Worm (Caenorhabditis elegans) whole organism, L4 larva: Measurements from ENCODE around the gene F08F8.6.
A peak's percentile ranks its signal among the peaks of the same experiment; 100 is the strongest.

Experiments
- F10B5.3 ChIP-seq: sonication (generic microtip); optimal IDR thresholded peaks from 2 replicates; lab custom pipeline; 2016; ENCODE audit warnings: mild to moderate bottlenecking, missing genetic modification characterization, missing compliant biosample characterization
- F44E2.7 ChIP-seq: fragments of 200-800 bp; sonication (Bioruptor generic); IDR thresholded peaks from 2 replicates; pipeline ENCODE4 v2.1.2; 2022; ENCODE audit warnings: missing genetic modification characterization, missing compliant biosample characterization
- R02D3.7 ChIP-seq: fragments of 150-350 bp; sonication (generic microtip); optimal IDR thresholded peaks from 3 replicates; lab custom pipeline; 2014; ENCODE audit warnings: missing biosample characterization, missing genetic modification characterization
- T20F7.1 ChIP-seq: fragments of 200-800 bp; sonication (Bioruptor generic); optimal IDR thresholded peaks from 2 replicates; lab custom pipeline; 2018; ENCODE audit warnings: mild to moderate bottlenecking, missing genetic modification characterization, missing compliant biosample characterization
- T26A8.4 ChIP-seq: fragments of 200-800 bp; sonication (Bioruptor generic); IDR thresholded peaks from 2 replicates; pipeline ENCODE4 v1.3.6; 2022; ENCODE audit warnings: missing genetic modification characterization, missing compliant biosample characterization
- Y48G9A.11 ChIP-seq: fragments of 200-800 bp; sonication (Bioruptor generic); IDR thresholded peaks from 2 replicates; pipeline ENCODE4 v1.3.6; 2022; ENCODE audit warnings: missing genetic modification reagents, missing genetic modification characterization, missing compliant biosample characterization
- Y75B8A.6 ChIP-seq: fragments of 200-800 bp; sonication (Bioruptor generic); IDR thresholded peaks from 2 replicates; pipeline ENCODE4 v1.3.6; 2022; ENCODE audit warnings: missing genetic modification reagents, missing genetic modification characterization, missing compliant biosample characterization
- ZK337.2 ChIP-seq: fragments of 200-800 bp; sonication (Bioruptor generic); IDR thresholded peaks from 2 replicates; pipeline ENCODE4 v1.3.6; 2022; ENCODE audit warnings: missing genetic modification reagents, missing genetic modification characterization, missing compliant biosample characterization
- ZK546.5 ChIP-seq, 2 experiments: sonication (generic microtip); optimal IDR thresholded peaks; 2 replicates each; lab custom pipeline; 2017; ENCODE audit warnings: missing biosample characterization in 2 of 2, missing genetic modification characterization in 2 of 2
- aha-1 ChIP-seq: fragments of 150-350 bp; peaks from one replicate; lab custom pipeline; 2014; ENCODE audit warnings: missing biosample characterization, missing genetic modification characterization
- ama-1 ChIP-seq: fragments of 150-350 bp; optimal IDR thresholded peaks from 2 replicates; lab custom pipeline; 2014; ENCODE audit warnings: inconsistent platforms, mixed read lengths
- arid-1 ChIP-seq: fragments of 200-800 bp; sonication (Bioruptor generic); conservative IDR thresholded peaks from 2 replicates; pipeline ENCODE4 v1.3.6; 2022; ENCODE audit warnings: missing genetic modification reagents, missing genetic modification characterization, missing compliant biosample characterization
- attf-4 ChIP-seq: sonication (generic microtip); optimal IDR thresholded peaks from 3 replicates; lab custom pipeline; 2017; ENCODE audit warnings: missing biosample characterization, missing genetic modification characterization
- ceh-44 ChIP-seq: fragments of 200-800 bp; sonication (Bioruptor generic); IDR thresholded peaks from 2 replicates; pipeline ENCODE4 v1.3.6; 2022; ENCODE audit warnings: missing genetic modification reagents, missing genetic modification characterization, missing compliant biosample characterization
- ceh-82 ChIP-seq: sonication (generic microtip); optimal IDR thresholded peaks from 2 replicates; lab custom pipeline; 2017; ENCODE audit warnings: missing biosample characterization, missing genetic modification characterization
- daf-16 ChIP-seq, 3 experiments: sonication (generic microtip); optimal IDR thresholded peaks; 2 replicates each; lab custom pipeline; 2016 to 2017; ENCODE audit warnings: missing genetic modification characterization in 3 of 3, missing genetic modification reagents in 3 of 3, mild to moderate bottlenecking in 2 of 3, missing compliant biosample characterization in 2 of 3, missing biosample characterization in 1 of 3, moderate library complexity in 1 of 3
- dpl-1 ChIP-seq: fragments of 150-350 bp; optimal IDR thresholded peaks from 2 replicates; lab custom pipeline; 2014; ENCODE audit warnings: missing biosample characterization, missing genetic modification reagents, missing genetic modification characterization
- duxl-1 ChIP-seq: sonication (generic microtip); optimal IDR thresholded peaks from 2 replicates; lab custom pipeline; 2016; ENCODE audit warnings: mild to moderate bottlenecking, missing genetic modification characterization, moderate library complexity, missing compliant biosample characterization; ENCODE audit not compliant: poor library complexity
- egl-27 ChIP-seq: sonication (generic microtip); optimal IDR thresholded peaks from 3 replicates; lab custom pipeline; 2017; ENCODE audit warnings: missing biosample characterization, missing genetic modification reagents, missing genetic modification characterization
- egl-43 ChIP-seq: fragments of 200-800 bp; sonication (Bioruptor generic); IDR thresholded peaks from 2 replicates; pipeline ENCODE4 v1.3.6; 2022; ENCODE audit warnings: missing genetic modification reagents, missing genetic modification characterization, missing compliant biosample characterization
- gei-8 ChIP-seq: fragments of 200-800 bp; sonication (Bioruptor generic); optimal IDR thresholded peaks from 2 replicates; lab custom pipeline; 2018; ENCODE audit warnings: mild to moderate bottlenecking, missing genetic modification characterization, missing compliant biosample characterization
- hlh-11 ChIP-seq: fragments of 200-800 bp; sonication (Bioruptor generic); optimal IDR thresholded peaks from 2 replicates; lab custom pipeline; 2018; ENCODE audit warnings: mild to moderate bottlenecking, missing genetic modification characterization, missing compliant biosample characterization
- hlh-30 ChIP-seq: sonication (generic microtip); optimal IDR thresholded peaks from 2 replicates; lab custom pipeline; 2017; ENCODE audit warnings: antibody characterized with exemption, mild to moderate bottlenecking, missing genetic modification characterization, missing compliant biosample characterization; ENCODE audit not compliant: insufficient read depth
- hmg-1.1 ChIP-seq: fragments of 200-800 bp; sonication (Bioruptor generic); IDR thresholded peaks from 2 replicates; pipeline ENCODE4 v1.3.6; 2022; ENCODE audit warnings: missing genetic modification reagents, missing genetic modification characterization, missing compliant biosample characterization
- lin-1 ChIP-seq: fragments of 200-800 bp; sonication (Bioruptor generic); IDR thresholded peaks from 2 replicates; pipeline ENCODE4 v1.3.6; 2022; ENCODE audit warnings: missing genetic modification reagents, missing genetic modification characterization, missing compliant biosample characterization
- lin-38 ChIP-seq: fragments of 200-800 bp; sonication (Bioruptor generic); IDR thresholded peaks from 2 replicates; pipeline ENCODE4 v1.3.6; 2022; ENCODE audit warnings: missing genetic modification reagents, missing genetic modification characterization, missing compliant biosample characterization
- lsy-2 ChIP-seq, 2 experiments: fragments of 150-350 bp in 1 of 2; sonication (generic microtip) in 1 of 2; optimal IDR thresholded peaks; 2 replicates each; lab custom pipeline; 2014 to 2017; ENCODE audit warnings: missing biosample characterization in 2 of 2, missing genetic modification characterization in 2 of 2
- mdl-1 ChIP-seq, 2 experiments: fragments of 150-350 bp in 1 of 2; sonication (generic microtip) in 1 of 2; optimal IDR thresholded peaks; 2 replicates each; lab custom pipeline; 2014 to 2017; ENCODE audit warnings: missing biosample characterization in 2 of 2, missing genetic modification characterization in 2 of 2
- mdt-29 ChIP-seq: fragments of 200-800 bp; sonication (Bioruptor generic); IDR thresholded peaks from 2 replicates; pipeline ENCODE4 v1.3.6; 2022; ENCODE audit warnings: missing genetic modification reagents, missing genetic modification characterization, missing compliant biosample characterization
- mep-1 ChIP-seq: fragments of 150-350 bp; sonication (generic microtip); optimal IDR thresholded peaks from 3 replicates; lab custom pipeline; 2014; ENCODE audit warnings: missing biosample characterization, missing genetic modification characterization
- nhr-102 ChIP-seq: sonication (generic microtip); optimal IDR thresholded peaks from 2 replicates; lab custom pipeline; 2016; ENCODE audit warnings: mild to moderate bottlenecking, missing genetic modification characterization, moderate library complexity, missing compliant biosample characterization
- nhr-237 ChIP-seq: sonication (generic microtip); optimal IDR thresholded peaks from 2 replicates; lab custom pipeline; 2017; ENCODE audit warnings: missing biosample characterization, missing genetic modification characterization
- nhr-28 ChIP-seq: fragments of 150-350 bp; optimal IDR thresholded peaks from 2 replicates; lab custom pipeline; 2014; ENCODE audit warnings: missing biosample characterization, missing genetic modification characterization
- nhr-41 ChIP-seq: fragments of 200-800 bp; sonication (Bioruptor generic); IDR thresholded peaks from 2 replicates; pipeline ENCODE4 v1.3.6; 2022; ENCODE audit warnings: missing genetic modification reagents, missing genetic modification characterization, missing compliant biosample characterization
- nhr-48 ChIP-seq: sonication (generic microtip); optimal IDR thresholded peaks from 2 replicates; lab custom pipeline; 2016; ENCODE audit warnings: mild to moderate bottlenecking, missing genetic modification characterization, missing compliant biosample characterization
- nhr-77 ChIP-seq: fragments of 150-350 bp; optimal IDR thresholded peaks from 2 replicates; lab custom pipeline; 2014; ENCODE audit warnings: missing biosample characterization, missing genetic modification characterization
- pqm-1 ChIP-seq: sonication (generic microtip); optimal IDR thresholded peaks from 2 replicates; lab custom pipeline; 2017; ENCODE audit warnings: missing biosample characterization, missing genetic modification characterization
- sdz-12 ChIP-seq: fragments of 200-800 bp; sonication (Bioruptor generic); optimal IDR thresholded peaks from 2 replicates; lab custom pipeline; 2018; ENCODE audit warnings: mild to moderate bottlenecking, missing genetic modification characterization, missing compliant biosample characterization
- skn-1 ChIP-seq: fragments of 150-350 bp; optimal IDR thresholded peaks from 2 replicates; lab custom pipeline; 2014; ENCODE audit warnings: missing biosample characterization, missing genetic modification characterization
- spr-3 ChIP-seq: fragments of 200-800 bp; sonication (Bioruptor generic); optimal IDR thresholded peaks from 2 replicates; lab custom pipeline; 2018; ENCODE audit warnings: mild to moderate bottlenecking, missing genetic modification characterization, missing compliant biosample characterization
- tra-1 ChIP-seq: fragments of 200-800 bp; sonication (Bioruptor generic); IDR thresholded peaks from 2 replicates; pipeline ENCODE4 v1.3.6; 2022; ENCODE audit warnings: missing genetic modification reagents, missing genetic modification characterization, missing compliant biosample characterization
- unc-130 ChIP-seq: sonication (generic microtip); optimal IDR thresholded peaks from 2 replicates; lab custom pipeline; 2016; ENCODE audit warnings: missing genetic modification reagents, missing genetic modification characterization, missing compliant biosample characterization
- unc-39 ChIP-seq: sonication (generic microtip); optimal IDR thresholded peaks from 2 replicates; lab custom pipeline; 2017; ENCODE audit warnings: missing biosample characterization, missing genetic modification characterization
- unc-62 ChIP-seq, 3 experiments: fragments of 150-350 bp in 1 of 3; sonication (generic microtip); optimal IDR thresholded peaks in 2 of 3; peaks in 1 of 3; 1 replicate in 1 of 3; 2 replicates in 2 of 3; lab custom pipeline; 2014 to 2017; ENCODE audit warnings: missing biosample characterization in 3 of 3, missing genetic modification characterization in 3 of 3, missing genetic modification reagents in 3 of 3, missing genotype in 1 of 3
- zfp-2 ChIP-seq: sonication (generic microtip); optimal IDR thresholded peaks from 2 replicates; lab custom pipeline; 2016; ENCODE audit warnings: mild to moderate bottlenecking, missing genetic modification characterization, missing compliant biosample characterization
- ztf-11 ChIP-seq: fragments of 150-350 bp; optimal IDR thresholded peaks from 2 replicates; lab custom pipeline; 2014; ENCODE audit warnings: missing biosample characterization, missing genetic modification characterization

Gene F08F8.6

DNA sequence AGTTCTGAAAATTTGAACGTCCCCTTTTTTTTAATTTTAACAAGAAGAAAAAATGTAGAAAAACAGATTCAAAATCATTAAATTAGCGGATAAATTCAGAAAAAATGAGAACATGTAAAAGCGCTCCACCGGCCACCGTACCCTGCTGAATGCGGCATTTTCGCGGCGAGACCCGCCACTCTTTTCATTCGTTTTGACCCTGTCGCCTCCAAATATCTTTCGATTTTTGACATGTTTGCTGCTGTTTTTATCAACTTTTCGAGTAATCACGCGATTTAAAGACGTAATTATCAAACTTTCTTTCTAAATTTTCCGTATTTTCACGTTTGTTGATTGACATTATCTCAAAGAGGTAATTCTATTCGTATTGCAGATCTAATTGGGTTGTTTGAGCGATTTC lies 7.3 kb upstream of the F08F8.6 start, which contains the start of gene gsp-2 (continued):
- TF ChIP-seq nhr-77 (tag; lab: Kevin White, UChicago) (peak; percentile 50), daf-16 (GFP tag; optimal IDR thresholded peaks at IDR 0.05; lab: Kevin White, UChicago) (no peak), daf-16 (tag; optimal IDR thresholded peaks at IDR 0.05; lab: Kevin White, UChicago) (peak; percentile 64), egl-27 (tag; lab: Kevin White, UChicago) (no peak), T26A8.4 (GFP tag; lab: Robert Waterston, UW) (peak; percentile 30; the same call in 1 of the 2 replicates), attf-4 (tag; lab: Kevin White, UChicago) (no peak), ztf-11 (tag; lab: Kevin White, UChicago) (no peak), mdl-1 (tag; optimal IDR thresholded peaks at IDR 0.05; lab: Kevin White, UChicago) (peak in 1 of 2 experiments; percentile 55), nhr-28 (tag; lab: Kevin White, UChicago) (peak; percentile 62), skn-1 (no peak), zfp-2 (tag; lab: Kevin White, UChicago) (peak; percentile 28), unc-130 (GFP tag; lab: Kevin White, UChicago) (no peak), duxl-1 (tag; lab: Kevin White, UChicago) (no peak), lin-1 (GFP tag; lab: Robert Waterston, UW) (peak; percentile 57; the same call in 1 of the 2 replicates), hlh-30 (tag; lab: Kevin White, UChicago) (peak; percentile 73), aha-1 (tag; lab: Kevin White, UChicago) (peak; percentile 97), nhr-41 (GFP tag; lab: Robert Waterston, UW) (0 out of 2 replicates have a peak, but pooled peaks have one; percentile 35), F10B5.3 (tag; lab: Kevin White, UChicago) (no peak), ZK546.5 (tag; optimal IDR thresholded peaks at IDR 0.05; lab: Kevin White, UChicago) (peak in 1 of 2 experiments; percentile 88), dpl-1 (peak; percentile 64), egl-43 (GFP tag; lab: Robert Waterston, UW) (peak; percentile 19; the same call in 1 of the 2 replicates)

DNA sequence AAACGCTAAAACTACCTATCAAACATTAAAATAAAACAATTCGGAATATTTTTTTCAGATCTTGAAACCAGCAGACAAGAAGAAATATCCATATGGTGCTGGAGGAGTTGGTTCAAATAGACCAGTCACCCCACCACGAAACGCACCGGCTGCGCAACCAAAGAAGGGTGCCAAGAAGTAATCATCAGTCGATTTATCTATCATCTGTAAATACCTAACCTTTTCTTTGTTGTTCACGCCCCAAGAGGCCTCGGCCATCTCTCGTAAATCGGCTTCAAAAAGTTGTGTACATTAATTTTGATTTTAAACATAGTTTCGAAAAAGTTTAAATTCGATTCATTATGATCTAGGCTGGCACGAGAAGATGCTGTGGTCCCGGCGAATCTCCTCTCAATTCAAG lies 5.5 kb upstream of the F08F8.6 start:
- TF ChIP-seq nhr-237 (tag; lab: Kevin White, UChicago): no peak
- peak in 1 of 2 experiments; percentile 71 for TF ChIP-seq unc-62 (GFP tag; optimal IDR thresholded peaks at IDR 0.05 in 1 of 2; lab: Kevin White, UChicago)
- TF ChIP-seq unc-62 (tag; optimal IDR thresholded peaks at IDR 0.05; lab: Kevin White, UChicago): no peak
- TF ChIP-seq pqm-1 (tag; lab: Kevin White, UChicago): no peak
- TF ChIP-seq ceh-44: 0 out of 2 replicates have a peak, but pooled peaks have one; percentile 11
- no peak for TF ChIP-seq Y48G9A.11
- TF ChIP-seq F44E2.7: no peak

DNA sequence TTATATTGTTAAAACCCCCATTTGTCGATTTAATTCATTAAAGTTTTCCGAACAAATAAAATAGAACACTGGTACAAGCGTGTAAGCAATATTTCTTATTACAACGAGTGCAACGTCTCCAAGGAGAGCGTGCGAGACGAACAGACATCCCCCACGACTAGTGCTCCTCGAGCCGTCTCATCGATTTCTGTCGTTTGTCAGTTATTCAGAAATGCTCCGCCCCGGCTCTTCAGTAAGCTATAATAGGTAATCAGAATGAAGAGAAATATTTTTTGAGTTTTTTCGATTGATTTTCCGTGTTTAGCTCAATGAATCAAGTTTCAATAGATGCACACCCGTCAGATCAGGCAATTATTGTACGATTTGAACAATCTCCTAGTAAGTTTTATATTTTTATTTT lies 4.8 kb upstream of the F08F8.6 start, which contains the start of gene kap-1:
TSS of gene kap-1 (plus strand) at position 143 of the 400 bp plus-strand sequence.
- TF ChIP-seq F44E2.7: 0 out of 2 replicates have a peak, but pooled peaks have one; percentile 50
- TF ChIP-seq unc-39 (tag; lab: Kevin White, UChicago): no peak
- TF ChIP-seq spr-3 (GFP tag; lab: Kevin White, UChicago): peak; percentile 29
- no peak for TF ChIP-seq mdl-1 (tag; optimal IDR thresholded peaks at IDR 0.05; lab: Kevin White, UChicago)
- TF ChIP-seq daf-16 (GFP tag; optimal IDR thresholded peaks at IDR 0.05; lab: Kevin White, UChicago): peak in 1 of 2 experiments; percentile 12
- TF ChIP-seq daf-16 (tag; optimal IDR thresholded peaks at IDR 0.05; lab: Kevin White, UChicago): peak; percentile 18
- peak; percentile 11 for TF ChIP-seq hlh-11
- 0 out of 2 replicates have a peak, but pooled peaks have one; percentile 26 for TF ChIP-seq T26A8.4 (GFP tag; lab: Robert Waterston, UW)
- TF ChIP-seq T20F7.1 (GFP tag; lab: Kevin White, UChicago): peak; percentile 18
- no peak for TF ChIP-seq ceh-82
- TF ChIP-seq arid-1 (GFP tag; lab: Robert Waterston, UW): no peak
- TF ChIP-seq nhr-48 (tag; lab: Kevin White, UChicago): peak; percentile 22
- TF ChIP-seq tra-1: 0 out of 2 replicates have a peak, but pooled peaks have one; percentile 5
- TF ChIP-seq hmg-1.1 (GFP tag; lab: Robert Waterston, UW): 0 out of 2 replicates have a peak, but pooled peaks have one; percentile 36
- peak; percentile 32 for TF ChIP-seq mep-1 (tag; lab: Kevin White, UChicago)
- 0 out of 2 replicates have a peak, but pooled peaks have one; percentile 37 for TF ChIP-seq ZK337.2 (GFP tag; lab: Robert Waterston, UW)
- TF ChIP-seq lsy-2 (tag; optimal IDR thresholded peaks at IDR 0.05; lab: Kevin White, UChicago): peak in 1 of 2 experiments; percentile 33
- peak; percentile 75 for TF ChIP-seq ama-1 (lab: Kevin White, UChicago)
- 0 out of 2 replicates have a peak, but pooled peaks have one; percentile 21 for TF ChIP-seq lin-38
- TF ChIP-seq nhr-102 (tag; lab: Kevin White, UChicago): peak; percentile 29
- no peak for TF ChIP-seq R02D3.7 (tag; lab: Kevin White, UChicago)
- peak; percentile 3; the same call in 1 of the 2 replicates for TF ChIP-seq Y75B8A.6 (GFP tag; lab: Robert Waterston, UW)
- TF ChIP-seq mdt-29 (GFP tag; lab: Robert Waterston, UW): no peak
- TF ChIP-seq sdz-12 (GFP tag; lab: Kevin White, UChicago): peak; percentile 26
- TF ChIP-seq duxl-1 (tag; lab: Kevin White, UChicago): peak; percentile 13
- peak; percentile 13 for TF ChIP-seq gei-8
